Fruit fly (Drosophila melanogaster) whole organism, embryonic: ENCODE results near the gene Patr-1.

ENCODE experiments used
- Ada2b ChIP-seq: fragments of 200-800 bp; sonication (Bioruptor generic); IDR thresholded peaks from 2 replicates; pipeline ENCODE4 v1.3.6; 2022; ENCODE audit warnings: missing biosample characterization, missing genetic modification characterization
- Adf1 ChIP-seq: fragments of 200-800 bp; sonication (Bioruptor generic); IDR thresholded peaks from 2 replicates; pipeline ENCODE4 v1.3.6; 2022; ENCODE audit warnings: missing biosample characterization, missing genetic modification characterization
- CG10654 ChIP-seq: fragments of 200-800 bp; sonication (Bioruptor generic); optimal IDR thresholded peaks from 2 replicates; lab custom pipeline; 2016; ENCODE audit warnings: missing biosample characterization, missing genetic modification characterization
- CG11093 ChIP-seq: fragments of 200-800 bp; sonication (Bioruptor generic); IDR thresholded peaks from 3 replicates; pipeline ENCODE4 v1.3.6; 2022; ENCODE audit warnings: missing biosample characterization, missing genetic modification characterization
- CG11723 ChIP-seq: fragments of 200-800 bp; sonication (Bioruptor generic); optimal IDR thresholded peaks from 2 replicates; lab custom pipeline; 2017; ENCODE audit warnings: missing biosample characterization, mild to moderate bottlenecking, missing genetic modification characterization
- CG12236 ChIP-seq: fragments of 200-800 bp; sonication (Bioruptor generic); optimal IDR thresholded peaks from 2 replicates; lab custom pipeline; 2016; ENCODE audit warnings: missing biosample characterization, missing genetic modification characterization
- CG12299 ChIP-seq: fragments of 200-800 bp; sonication (Bioruptor generic); optimal IDR thresholded peaks from 2 replicates; lab custom pipeline; 2018; ENCODE audit warnings: missing biosample characterization, mild to moderate bottlenecking, missing genetic modification characterization
- CG14441 ChIP-seq: fragments of 200-800 bp; sonication (Bioruptor generic); IDR thresholded peaks from 2 replicates; pipeline ENCODE4 v1.3.6; 2022; ENCODE audit warnings: missing biosample characterization, missing genetic modification characterization
- CG14667 ChIP-seq: fragments of 200-800 bp; sonication (Bioruptor generic); IDR thresholded peaks from 2 replicates; pipeline ENCODE4 v1.3.6; 2022; ENCODE audit warnings: missing biosample characterization, missing genetic modification characterization
- CG1602 ChIP-seq: fragments of 200-800 bp; sonication (Bioruptor generic); optimal IDR thresholded peaks from 3 replicates; lab custom pipeline; 2016; ENCODE audit warnings: missing biosample characterization, missing genetic modification characterization
- CG17328 ChIP-seq: fragments of 200-800 bp; sonication (Bioruptor generic); IDR thresholded peaks from 2 replicates; pipeline ENCODE4 v1.3.6; 2022; ENCODE audit warnings: missing biosample characterization, missing genetic modification characterization
- CG1792 ChIP-seq: fragments of 200-800 bp; sonication (Bioruptor generic); optimal IDR thresholded peaks from 2 replicates; lab custom pipeline; 2016; ENCODE audit warnings: missing biosample characterization, missing genetic modification characterization
- CG18011 ChIP-seq: fragments of 200-800 bp; sonication (Bioruptor generic); optimal IDR thresholded peaks from 2 replicates; lab custom pipeline; 2017; ENCODE audit warnings: missing biosample characterization, missing genetic modification characterization, mild to moderate bottlenecking, moderate library complexity, missing genotype
- CG42726 ChIP-seq: fragments of 200-800 bp; sonication (Bioruptor generic); IDR thresholded peaks from 2 replicates; pipeline ENCODE4 v1.3.6; 2022; ENCODE audit warnings: missing biosample characterization, missing genetic modification characterization; ENCODE audit not compliant: partially characterized antibody
- CG4730 ChIP-seq: fragments of 200-800 bp; sonication (Bioruptor generic); IDR thresholded peaks from 2 replicates; pipeline ENCODE4 v1.3.6; 2022; ENCODE audit warnings: missing biosample characterization, missing genetic modification characterization
- CG6175 ChIP-seq: fragments of 200-800 bp; sonication (Bioruptor generic); IDR thresholded peaks from 3 replicates; pipeline ENCODE4 v1.3.6; 2022; ENCODE audit warnings: missing biosample characterization, missing genetic modification characterization
- CG7271 ChIP-seq: fragments of 200-800 bp; sonication (Bioruptor generic); optimal IDR thresholded peaks from 2 replicates; lab custom pipeline; 2018; ENCODE audit warnings: missing biosample characterization, mild to moderate bottlenecking, missing genetic modification characterization, moderate library complexity
- CG7928 ChIP-seq: fragments of 200-800 bp; sonication (Bioruptor generic); optimal IDR thresholded peaks from 2 replicates; lab custom pipeline; 2017; ENCODE audit warnings: missing biosample characterization, mild to moderate bottlenecking, missing genetic modification characterization
- CG8478 ChIP-seq: fragments of >200 bp; optimal IDR thresholded peaks from 2 replicates; lab custom pipeline; 2018
- CG9727 ChIP-seq: fragments of 200-800 bp; sonication (Bioruptor generic); optimal IDR thresholded peaks from 3 replicates; lab custom pipeline; 2017; ENCODE audit warnings: missing biosample characterization, mild to moderate bottlenecking, missing genetic modification characterization
- CkIIα-i1 ChIP-seq: fragments of 200-800 bp; sonication (Bioruptor generic); IDR thresholded peaks from 2 replicates; pipeline ENCODE4 v1.3.6; 2022; ENCODE audit warnings: missing biosample characterization, missing genetic modification characterization
- Deaf1 ChIP-seq: fragments of 200-800 bp; optimal IDR thresholded peaks from 3 replicates; lab custom pipeline; 2019; ENCODE audit warnings: missing biosample characterization, mild to moderate bottlenecking, missing genetic modification characterization, moderate library complexity
- Dll ChIP-seq: fragments of 200-800 bp; sonication (Bioruptor generic); IDR thresholded peaks from 4 replicates; pipeline ENCODE4 v1.3.6; 2022; ENCODE audit warnings: missing biosample characterization, missing genetic modification characterization; ENCODE audit not compliant: partially characterized antibody
- Ets97D ChIP-seq: fragments of 200-800 bp; sonication (Bioruptor generic); optimal IDR thresholded peaks from 3 replicates; lab custom pipeline; 2016; ENCODE audit warnings: missing biosample characterization, missing genetic modification characterization
- HLH3B ChIP-seq: fragments of 200-800 bp; sonication (Bioruptor generic); IDR thresholded peaks from 2 replicates; pipeline ENCODE4 v1.3.6; 2022; ENCODE audit warnings: missing biosample characterization, missing genetic modification characterization
- HmgD ChIP-seq: fragments of 200-800 bp; sonication (Bioruptor generic); optimal IDR thresholded peaks from 3 replicates; lab custom pipeline; 2016; ENCODE audit warnings: missing biosample characterization, missing genetic modification characterization
- HmgZ ChIP-seq: fragments of 200-800 bp; sonication (Bioruptor generic); optimal IDR thresholded peaks from 2 replicates; lab custom pipeline; 2018; ENCODE audit warnings: missing biosample characterization, mild to moderate bottlenecking, missing genetic modification characterization
- Hr78 ChIP-seq, 2 experiments: fragments of 200-800 bp in 1 of 2; fragments of >200 bp in 1 of 2; sonication (Bioruptor generic) in 1 of 2; optimal IDR thresholded peaks; 2 replicates each; lab custom pipeline; 2017 to 2019; ENCODE audit warnings: missing biosample characterization in 2 of 2, missing genetic modification characterization in 2 of 2, mild to moderate bottlenecking in 1 of 2, moderate library complexity in 1 of 2
- Kr ChIP-seq: fragments of 200-800 bp; sonication (Bioruptor generic); optimal IDR thresholded peaks from 2 replicates; lab custom pipeline; 2017; ENCODE audit warnings: missing biosample characterization, mild to moderate bottlenecking, missing genetic modification characterization
- Oli ChIP-seq: fragments of 200-800 bp; sonication (Bioruptor generic); optimal IDR thresholded peaks from 2 replicates; lab custom pipeline; 2018; ENCODE audit warnings: missing biosample characterization, mild to moderate bottlenecking, missing genetic modification characterization, moderate library complexity
- ato ChIP-seq: fragments of 200-800 bp; sonication (Bioruptor generic); IDR thresholded peaks from 2 replicates; pipeline ENCODE4 v1.3.6; 2022; ENCODE audit warnings: missing biosample characterization, missing genetic modification characterization; ENCODE audit not compliant: partially characterized antibody
- bab2 ChIP-seq: fragments of 200-800 bp; sonication (Bioruptor generic); optimal IDR thresholded peaks from 2 replicates; lab custom pipeline; 2016; ENCODE audit warnings: missing biosample characterization, missing genetic modification characterization
- chm ChIP-seq: fragments of 200-800 bp; sonication (Bioruptor generic); IDR thresholded peaks from 2 replicates; pipeline ENCODE4 v1.3.6; 2022; ENCODE audit warnings: missing biosample characterization, missing genetic modification characterization
- ci ChIP-seq: fragments of 200-800 bp; sonication (Bioruptor generic); IDR thresholded peaks from 3 replicates; pipeline ENCODE4 v1.3.6; 2022; ENCODE audit warnings: missing biosample characterization, missing genetic modification characterization
- crc ChIP-seq: fragments of 200-800 bp; sonication (Bioruptor generic); optimal IDR thresholded peaks from 2 replicates; lab custom pipeline; 2016; ENCODE audit warnings: missing biosample characterization, missing genetic modification characterization
- crp ChIP-seq, 2 experiments: fragments of 200-800 bp; sonication (Bioruptor generic); optimal IDR thresholded peaks; 2 replicates in 1 of 2; 3 replicates in 1 of 2; lab custom pipeline; 2017; ENCODE audit warnings: missing biosample characterization in 2 of 2, missing genetic modification characterization in 2 of 2, mild to moderate bottlenecking in 1 of 2, moderate library complexity in 1 of 2
- disco-r ChIP-seq: fragments of 200-800 bp; sonication (Bioruptor generic); optimal IDR thresholded peaks from 2 replicates; lab custom pipeline; 2016; ENCODE audit warnings: missing biosample characterization, missing genetic modification characterization
- dpn ChIP-seq, 2 experiments: fragments of 200-800 bp; sonication (Bioruptor generic); optimal IDR thresholded peaks; 3 replicates each; lab custom pipeline; 2016; ENCODE audit warnings: missing biosample characterization in 2 of 2, missing genetic modification characterization in 2 of 2
- gsb-n ChIP-seq: fragments of 200-800 bp; sonication (Bioruptor generic); optimal IDR thresholded peaks from 3 replicates; lab custom pipeline; 2018; ENCODE audit warnings: missing biosample characterization, mild to moderate bottlenecking, missing genetic modification characterization
- luna ChIP-seq: fragments of 200-800 bp; sonication (Bioruptor generic); optimal IDR thresholded peaks from 2 replicates; lab custom pipeline; 2016; ENCODE audit warnings: missing biosample characterization, missing genetic modification characterization
- mirr ChIP-seq: fragments of 200-800 bp; sonication (Bioruptor generic); optimal IDR thresholded peaks from 3 replicates; lab custom pipeline; 2018; ENCODE audit warnings: missing biosample characterization, mild to moderate bottlenecking, missing genetic modification characterization
- pfk ChIP-seq: fragments of 200-800 bp; sonication (Bioruptor generic); optimal IDR thresholded peaks from 2 replicates; lab custom pipeline; 2018; ENCODE audit warnings: missing biosample characterization, mild to moderate bottlenecking, missing genetic modification characterization, moderate library complexity
- pita ChIP-seq: fragments of 200-800 bp; sonication (Bioruptor generic); optimal IDR thresholded peaks from 2 replicates; lab custom pipeline; 2017; ENCODE audit warnings: missing biosample characterization, mild to moderate bottlenecking, missing genetic modification characterization
- sd ChIP-seq: fragments of 200-800 bp; sonication (Bioruptor generic); optimal IDR thresholded peaks from 3 replicates; lab custom pipeline; 2018; ENCODE audit warnings: missing biosample characterization, mild to moderate bottlenecking, missing genetic modification characterization, moderate library complexity
- sens ChIP-seq: fragments of 200-800 bp; sonication (Bioruptor generic); peaks from one replicate; lab custom pipeline; 2016; ENCODE audit warnings: missing biosample characterization, missing genetic modification characterization
- vfl ChIP-seq: fragments of 200-800 bp; sonication (Bioruptor generic); optimal IDR thresholded peaks from 2 replicates; lab custom pipeline; 2016; ENCODE audit warnings: missing biosample characterization, missing genetic modification characterization
- zen ChIP-seq: fragments of 200-800 bp; sonication (Bioruptor generic); optimal IDR thresholded peaks from 3 replicates; lab custom pipeline; 2018; ENCODE audit warnings: missing biosample characterization, mild to moderate bottlenecking, missing genetic modification characterization, moderate library complexity
- zen2 ChIP-seq: fragments of 200-800 bp; sonication (Bioruptor generic); IDR thresholded peaks from 3 replicates; pipeline ENCODE4 v1.3.6; 2022; ENCODE audit warnings: missing biosample characterization, missing genetic modification characterization; ENCODE audit not compliant: partially characterized antibody

Gene Patr-1

DNA sequence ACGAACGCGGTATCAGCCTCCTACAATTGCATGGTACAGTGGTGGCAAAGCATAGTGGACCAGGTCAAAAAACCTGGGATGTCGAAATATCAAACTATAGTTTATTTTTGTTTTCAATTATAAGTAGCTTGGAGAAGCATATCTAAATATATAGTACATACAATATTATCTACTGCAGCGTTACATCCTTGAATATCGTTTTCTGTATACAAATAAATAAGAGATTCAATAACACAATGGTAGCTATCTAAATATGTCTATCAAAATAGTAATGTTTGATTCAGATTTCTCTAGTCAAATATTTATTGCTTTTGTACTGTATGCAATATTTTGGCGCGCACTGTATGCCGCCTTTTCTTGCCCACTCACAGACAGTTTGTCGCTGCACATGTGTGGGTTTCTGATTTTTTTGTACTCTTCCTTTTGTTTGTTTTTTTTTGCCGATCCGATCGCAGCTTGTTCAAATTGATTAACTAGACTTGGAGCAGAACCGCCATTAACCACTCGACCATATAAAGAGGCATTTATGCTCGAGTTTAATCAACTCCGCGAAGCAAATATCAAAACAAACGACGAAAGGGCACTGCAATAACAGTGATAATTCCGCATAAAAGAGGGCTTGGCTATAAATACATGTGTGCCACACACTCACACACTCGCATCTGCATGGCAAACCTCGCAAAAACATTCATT is 37.4 kb downstream of the Patr-1 start (continued):
- TF ChIP-seq CG14667 (GFP tag; lab: Robert Waterston, UW), result peak; percentile 84
- peak; percentile 92 for TF ChIP-seq CG11723 (GFP tag; lab: Kevin White, UChicago)
- peak; percentile 85 for TF ChIP-seq sd (tag; lab: Kevin White, UChicago)
- TF ChIP-seq vfl (GFP tag; lab: Kevin White, UChicago), result peak; percentile 90
- TF ChIP-seq Dll (GFP tag; lab: Robert Waterston, UW), result no peak
- peak; percentile 8 for TF ChIP-seq mirr (GFP tag; lab: Kevin White, UChicago)
- peak; percentile 88 for TF ChIP-seq bab2 (GFP tag; lab: Kevin White, UChicago)
- peak; percentile 69 for TF ChIP-seq Ets97D (GFP tag; lab: Kevin White, UChicago)
- peak; percentile 64 for TF ChIP-seq CG1792 (GFP tag; lab: Kevin White, UChicago)
- peak; percentile 83 for TF ChIP-seq CG18011 (GFP tag; lab: Kevin White, UChicago)
- TF ChIP-seq CG17328 (GFP tag; lab: Robert Waterston, UW), result peak; percentile 94
- peak; percentile 9 for TF ChIP-seq HmgD (GFP tag; lab: Kevin White, UChicago)
- TF ChIP-seq Deaf1, result peak; percentile 80
- TF ChIP-seq CG7271, result no peak
- TF ChIP-seq CG12299, result peak; percentile 96
- peak in 1 of 2 experiments; percentile 91 for TF ChIP-seq Hr78 (GFP tag; optimal IDR thresholded peaks at IDR 0.05; lab: Kevin White, UChicago)
- TF ChIP-seq CG6175, result peak; percentile 82
- peak; percentile 97 for TF ChIP-seq Oli (tag; lab: Kevin White, UChicago)
- peak; percentile 88 for TF ChIP-seq CG11093 (GFP tag; lab: Robert Waterston, UW)
- peak; percentile 99 for TF ChIP-seq sens (GFP tag; lab: Kevin White, UChicago)
- TF ChIP-seq CG14441, result peak; percentile 92
- TF ChIP-seq disco-r (GFP tag; lab: Kevin White, UChicago), result peak; percentile 89
- peak; percentile 87 for TF ChIP-seq chm (GFP tag; lab: Robert Waterston, UW)
- peak; percentile 86 for TF ChIP-seq Ada2b (GFP tag; lab: Robert Waterston, UW)
- peak; percentile 82 for TF ChIP-seq zen
- TF ChIP-seq CG42726 (GFP tag; lab: Robert Waterston, UW), result no peak
- peak; percentile 91 for TF ChIP-seq CG10654 (GFP tag; lab: Kevin White, UChicago)
- TF ChIP-seq pfk (GFP tag; lab: Kevin White, UChicago), result no peak
- no peak for TF ChIP-seq zen2 (GFP tag; lab: Robert Waterston, UW)
- TF ChIP-seq crp (GFP tag; optimal IDR thresholded peaks at IDR 0.05; lab: Kevin White, UChicago), result peak in 1 of 2 experiments; percentile 53
- peak; percentile 93 for TF ChIP-seq HLH3B
- peak; percentile 80 for TF ChIP-seq CG12236 (GFP tag; lab: Kevin White, UChicago)
- TF ChIP-seq Adf1 (GFP tag; lab: Robert Waterston, UW), result peak; percentile 60
- no peak for TF ChIP-seq ato (GFP tag; lab: Robert Waterston, UW)
- peak; percentile 97 for TF ChIP-seq CG9727 (GFP tag; lab: Kevin White, UChicago)
- TF ChIP-seq pita, result no peak
- TF ChIP-seq Kr (GFP tag; lab: Kevin White, UChicago), result peak; percentile 66
- TF ChIP-seq CkIIα-i1 (GFP tag; lab: Robert Waterston, UW), result peak; percentile 63; the same call in 1 of the 2 replicates
- no peak for TF ChIP-seq CG8478 (lab: Kevin White, UChicago)
- peak; percentile 95 for TF ChIP-seq gsb-n (tag; lab: Kevin White, UChicago)
- TF ChIP-seq crc (GFP tag; lab: Kevin White, UChicago), result peak; percentile 79
- TF ChIP-seq dpn (GFP tag; optimal IDR thresholded peaks at IDR 0.05; lab: Kevin White, UChicago), result peak; percentile 90 to 94
- peak; percentile 95 for TF ChIP-seq ci (GFP tag; lab: Robert Waterston, UW)
- peak; percentile 82 for TF ChIP-seq CG4730
- peak; percentile 72 for TF ChIP-seq luna (GFP tag; lab: Kevin White, UChicago)
- peak; percentile 90 for TF ChIP-seq HmgZ (tag; lab: Kevin White, UChicago)
- TF ChIP-seq CG7928 (GFP tag; lab: Kevin White, UChicago), result peak; percentile 70
- TF ChIP-seq CG1602 (GFP tag; lab: Kevin White, UChicago), result peak; percentile 94
